Fruit fly (Drosophila melanogaster): ENCODE measurements around the gene CG4884.

Gene CG4884

DNA sequence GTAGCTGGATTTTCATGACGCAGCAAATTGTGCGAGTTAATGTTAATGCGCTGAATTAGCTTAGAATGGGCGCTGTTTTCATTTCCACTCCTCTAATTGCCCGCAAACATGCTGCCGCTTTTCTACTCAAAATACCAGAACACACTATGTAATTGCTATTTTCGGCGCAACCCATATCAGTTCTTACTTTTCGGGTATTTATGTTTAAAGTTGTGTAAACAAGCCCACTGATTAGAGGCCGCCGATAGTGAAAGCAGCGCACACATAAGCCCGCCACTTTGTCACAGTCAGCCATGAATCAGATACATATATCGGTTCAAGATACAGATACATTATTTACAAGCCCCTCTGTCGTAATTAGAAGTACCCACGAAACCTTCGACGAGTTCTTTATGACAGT lies 27.7 kb upstream of the CG4884 start (continued):
- TF ChIP-seq Bgb (GFP tag; IDR thresholded peaks at IDR 0.05; ENCODE audit: partially characterized antibody): no peak
- peak; percentile 45 for TF ChIP-seq fd64A (GFP tag; optimal IDR thresholded peaks at IDR 0.05)
- 0 out of 2 replicates have a peak, but pooled peaks have one; percentile 8 for TF ChIP-seq Awh (GFP tag; IDR thresholded peaks at IDR 0.05)
- TF ChIP-seq pfk (GFP tag; optimal IDR thresholded peaks at IDR 0.05): peak; percentile 26
- TF ChIP-seq her (GFP tag; optimal IDR thresholded peaks at IDR 0.05): peak; percentile 8
- no peak for TF ChIP-seq CG7786 (GFP tag; optimal IDR thresholded peaks at IDR 0.05)
- peak; percentile 45 for TF ChIP-seq grn (GFP tag; optimal IDR thresholded peaks at IDR 0.05)
- TF ChIP-seq CG12769 (tag; optimal IDR thresholded peaks at IDR 0.05): peak; percentile 43
- no peak for TF ChIP-seq Fer2 (tag; optimal IDR thresholded peaks at IDR 0.05)
- TF ChIP-seq vfl (GFP tag; optimal IDR thresholded peaks at IDR 0.05): no peak
- TF ChIP-seq otp (GFP tag; IDR thresholded peaks at IDR 0.05): peak; percentile 49; the same call in 1 of the 3 replicates
- peak; percentile 34 for TF ChIP-seq Hey (tag; optimal IDR thresholded peaks at IDR 0.05)
- peak; percentile 6 for TF ChIP-seq CHES-1-like (GFP tag; optimal IDR thresholded peaks at IDR 0.05)
- no peak for TF ChIP-seq tll (GFP tag; optimal IDR thresholded peaks at IDR 0.05)
- peak; percentile 2 for TF ChIP-seq bigmax (GFP tag; optimal IDR thresholded peaks at IDR 0.05)
- TF ChIP-seq sd (tag; optimal IDR thresholded peaks at IDR 0.05): peak; percentile 94
- TF ChIP-seq pan (optimal IDR thresholded peaks at IDR 0.05): no peak
- TF ChIP-seq pan (GFP tag; optimal IDR thresholded peaks at IDR 0.05 in 1 of 2, IDR thresholded peaks at IDR 0.05 in 1 of 2): peak in 1 of 2 experiments; percentile 7
- TF ChIP-seq CG33213 (GFP tag; optimal IDR thresholded peaks at IDR 0.05): peak; percentile 23
- no peak for TF ChIP-seq crp (GFP tag; optimal IDR thresholded peaks at IDR 0.05)
- TF ChIP-seq ATbp (GFP tag; optimal IDR thresholded peaks at IDR 0.05): peak; percentile 13
- TF ChIP-seq sug (tag; optimal IDR thresholded peaks at IDR 0.05): peak; percentile 7
- TF ChIP-seq caup (GFP tag; optimal IDR thresholded peaks at IDR 0.05; ENCODE audit: severe bottlenecking): peak; percentile 52
- TF ChIP-seq schlank (tag; optimal IDR thresholded peaks at IDR 0.05): peak; percentile 10
- no peak for TF ChIP-seq ERR (GFP tag; optimal IDR thresholded peaks at IDR 0.05)
- peak; percentile 28 for TF ChIP-seq sob (GFP tag; IDR thresholded peaks at IDR 0.05)
- TF ChIP-seq usp (GFP tag; optimal IDR thresholded peaks at IDR 0.05): no peak
- TF ChIP-seq stc (GFP tag; IDR thresholded peaks at IDR 0.05): no peak
- no peak for TF ChIP-seq YL-1 (GFP tag; optimal IDR thresholded peaks at IDR 0.05)
- TF ChIP-seq sens (GFP tag): peak; percentile 18
- peak; percentile 23; the same call in 1 of the 2 replicates for TF ChIP-seq GATAe (GFP tag; conservative IDR thresholded peaks at IDR 0.05)
- TF ChIP-seq CG14014 (GFP tag; IDR thresholded peaks at IDR 0.05): no peak; the same call in 1 of the 2 replicates
- no peak for TF ChIP-seq CG16779 (GFP tag; IDR thresholded peaks at IDR 0.05)
- no peak for TF ChIP-seq Ada2b (GFP tag; IDR thresholded peaks at IDR 0.05)
- peak; percentile 47 for TF ChIP-seq exex (tag; optimal IDR thresholded peaks at IDR 0.05)
- TF ChIP-seq fd3F (GFP tag; optimal IDR thresholded peaks at IDR 0.05): peak; percentile 5
- TF ChIP-seq dimm (GFP tag; IDR thresholded peaks at IDR 0.05): no peak
- peak in 1 of 2 experiments; percentile 80 for TF ChIP-seq Pdp1 (GFP tag; optimal IDR thresholded peaks at IDR 0.05)
- peak; percentile 24; the same call in 1 of the 3 replicates for TF ChIP-seq ci (GFP tag; IDR thresholded peaks at IDR 0.05)
- no peak for TF ChIP-seq Lpt (GFP tag; optimal IDR thresholded peaks at IDR 0.05)
- TF ChIP-seq CG2875 (GFP tag; optimal IDR thresholded peaks at IDR 0.05): no peak
- no peak for TF ChIP-seq ems (GFP tag; optimal IDR thresholded peaks at IDR 0.05)
- TF ChIP-seq CG15601 (tag; optimal IDR thresholded peaks at IDR 0.05): peak; percentile 49
- peak; percentile 65 for TF ChIP-seq kni (GFP tag; optimal IDR thresholded peaks at IDR 0.05)
- peak; percentile 27; the same call in 1 of the 2 replicates for TF ChIP-seq seq (GFP tag; IDR thresholded peaks at IDR 0.05)
- TF ChIP-seq chm (GFP tag; IDR thresholded peaks at IDR 0.05): 0 out of 2 replicates have a peak, but pooled peaks have one; percentile 16
- TF ChIP-seq stwl (tag; optimal IDR thresholded peaks at IDR 0.05): no peak
- TF ChIP-seq Blimp-1 (GFP tag; optimal IDR thresholded peaks at IDR 0.05): peak; percentile 55
- no peak for TF ChIP-seq CG7963 (GFP tag; IDR thresholded peaks at IDR 0.05; ENCODE audit: partially characterized antibody)
- TF ChIP-seq CG16815 (GFP tag; optimal IDR thresholded peaks at IDR 0.05): no peak
